Fruit fly (Drosophila melanogaster): ENCODE measurements around the gene gammaSnap2.

gammaSnap2 gene

DNA sequence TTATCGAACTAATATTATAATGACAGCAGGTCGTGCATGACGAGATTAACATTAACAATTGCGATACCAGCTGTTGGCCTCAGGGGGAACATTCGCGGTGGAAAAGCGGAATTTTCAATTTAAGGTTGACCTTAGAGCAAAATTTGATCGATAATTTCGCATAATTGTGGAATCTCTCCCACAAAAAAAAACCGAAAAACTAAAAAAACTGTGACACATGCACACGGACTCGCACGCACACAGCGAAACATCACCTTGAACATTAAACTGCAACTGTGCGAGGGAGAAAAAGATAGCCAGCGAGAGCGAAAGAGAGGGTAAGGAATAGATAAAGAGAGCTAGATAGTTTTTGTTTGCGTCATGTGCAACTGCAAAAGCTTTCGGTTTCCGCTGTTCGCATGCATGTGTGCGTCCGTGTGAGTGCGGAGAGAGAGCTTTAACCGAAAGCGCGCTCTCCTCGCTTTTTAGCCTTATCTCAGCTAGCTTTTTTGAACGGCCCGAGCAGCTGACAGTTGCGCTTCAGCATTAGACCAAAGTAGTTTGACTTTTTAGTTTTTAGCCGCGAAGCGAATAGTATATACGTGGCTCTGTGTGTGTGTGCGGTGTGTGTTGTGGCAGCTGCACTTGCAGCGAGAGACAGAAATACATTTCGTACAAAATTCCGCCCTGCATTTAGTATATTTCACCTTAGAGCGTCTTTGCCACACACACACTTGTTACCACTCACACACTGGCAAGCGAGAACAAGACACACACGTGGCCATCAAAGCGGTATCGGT, 27.8 kb downstream of the gammaSnap2 start (continued):
- TF ChIP-seq bbx (GFP tag; IDR thresholded peaks at IDR 0.05; ENCODE audit: partially characterized antibody) (peak; percentile 43; the same call in 1 of the 2 replicates), chif (GFP tag; optimal IDR thresholded peaks at IDR 0.05) (no peak), peb (GFP tag; IDR thresholded peaks at IDR 0.05) (no peak), Aef1 (GFP tag; IDR thresholded peaks at IDR 0.05) (no peak), Trl (optimal IDR thresholded peaks at IDR 0.05) (peak; percentile 83 to 91), Trl (GFP tag; optimal IDR thresholded peaks at IDR 0.05) (no peak), kni (GFP tag; optimal IDR thresholded peaks at IDR 0.05) (peak; percentile 32), CkIIα-i1 (GFP tag; IDR thresholded peaks at IDR 0.05) (no peak), row (GFP tag; IDR thresholded peaks at IDR 0.05) (no peak), exex (tag; optimal IDR thresholded peaks at IDR 0.05) (peak; percentile 3), CG12219 (GFP tag; optimal IDR thresholded peaks at IDR 0.05) (no peak), CG31388 (GFP tag; optimal IDR thresholded peaks at IDR 0.05) (no peak), cwo (GFP tag; optimal IDR thresholded peaks at IDR 0.05) (peak; percentile 57), lab (GFP tag; optimal IDR thresholded peaks at IDR 0.05) (peak; percentile 19), gro (GFP tag; optimal IDR thresholded peaks at IDR 0.05) (peak; percentile 27), CG11723 (GFP tag; optimal IDR thresholded peaks at IDR 0.05) (no peak), CG31441 (GFP tag; IDR thresholded peaks at IDR 0.05) (peak; percentile 21; the same call in 1 of the 2 replicates), danr (GFP tag; IDR thresholded peaks at IDR 0.05) (no peak), CG4820 (GFP tag; optimal IDR thresholded peaks at IDR 0.05) (no peak), zf30C (GFP tag; optimal IDR thresholded peaks at IDR 0.05) (no peak), CG11695 (GFP tag; IDR thresholded peaks at IDR 0.05) (peak; percentile 27; the same call in 1 of the 3 replicates), Meics (GFP tag; optimal IDR thresholded peaks at IDR 0.05) (peak; percentile 5), ftz-f1 (GFP tag; optimal IDR thresholded peaks at IDR 0.05) (peak; percentile 90), Fer1 (GFP tag; optimal IDR thresholded peaks at IDR 0.05) (peak; percentile 59), CG13287 (GFP tag; IDR thresholded peaks at IDR 0.05; ENCODE audit: partially characterized antibody) (peak; percentile 44), CG3726 (GFP tag; IDR thresholded peaks at IDR 0.05) (no peak), CG16815 (GFP tag; optimal IDR thresholded peaks at IDR 0.05) (no peak), sna (GFP tag; IDR thresholded peaks at IDR 0.05; ENCODE audit: partially characterized antibody) (0 out of 2 replicates have a peak, but pooled peaks have one; percentile 19), nom (GFP tag; optimal IDR thresholded peaks at IDR 0.05) (peak; percentile 23), jumu (GFP tag; optimal IDR thresholded peaks at IDR 0.05) (no peak), sqz (GFP tag; optimal IDR thresholded peaks at IDR 0.05) (peak; percentile 50), CG14014 (GFP tag; IDR thresholded peaks at IDR 0.05) (peak; percentile 42; the same call in 1 of the 2 replicates), CG8290 (GFP tag; optimal IDR thresholded peaks at IDR 0.05) (no peak), CG8290 (tag; optimal IDR thresholded peaks at IDR 0.05) (peak in 1 of 2 experiments; percentile 14), CG15269 (tag; optimal IDR thresholded peaks at IDR 0.05) (peak; percentile 40), cg (GFP tag; optimal IDR thresholded peaks at IDR 0.05) (peak; percentile 87), CG3163 (GFP tag; optimal IDR thresholded peaks at IDR 0.05) (peak; percentile 9), CG9932 (GFP tag; IDR thresholded peaks at IDR 0.05) (0 out of 2 replicates have a peak, but pooled peaks have one; percentile 22), CTCF (GFP tag; optimal IDR thresholded peaks at IDR 0.05) (peak; percentile 44), CG3281 (GFP tag; optimal IDR thresholded peaks at IDR 0.05) (peak; percentile 39), ara (GFP tag; IDR thresholded peaks at IDR 0.05) (0 out of 2 replicates have a peak, but pooled peaks have one; percentile 12), CG3407 (GFP tag; optimal IDR thresholded peaks at IDR 0.05) (no peak), D (optimal IDR thresholded peaks at IDR 0.05) (no peak), D (GFP tag; optimal IDR thresholded peaks at IDR 0.05) (no peak), Doc3 (GFP tag; IDR thresholded peaks at IDR 0.05; ENCODE audit: partially characterized antibody) (no peak), Drgx (GFP tag; IDR thresholded peaks at IDR 0.05) (peak; percentile 36), nau (GFP tag; optimal IDR thresholded peaks at IDR 0.05) (peak; percentile 55), crp (GFP tag; optimal IDR thresholded peaks at IDR 0.05) (peak in 1 of 2 experiments; percentile 58), CG7745 (tag; optimal IDR thresholded peaks at IDR 0.05) (no peak), ase (GFP tag; IDR thresholded peaks at IDR 0.05) (0 out of 3 replicates have a peak, but pooled peaks have one; percentile 28)

Data from whole organism, embryonic.